2 worm cellular contexts compared by ENCODE assay signal in the genomic region with DNA sequence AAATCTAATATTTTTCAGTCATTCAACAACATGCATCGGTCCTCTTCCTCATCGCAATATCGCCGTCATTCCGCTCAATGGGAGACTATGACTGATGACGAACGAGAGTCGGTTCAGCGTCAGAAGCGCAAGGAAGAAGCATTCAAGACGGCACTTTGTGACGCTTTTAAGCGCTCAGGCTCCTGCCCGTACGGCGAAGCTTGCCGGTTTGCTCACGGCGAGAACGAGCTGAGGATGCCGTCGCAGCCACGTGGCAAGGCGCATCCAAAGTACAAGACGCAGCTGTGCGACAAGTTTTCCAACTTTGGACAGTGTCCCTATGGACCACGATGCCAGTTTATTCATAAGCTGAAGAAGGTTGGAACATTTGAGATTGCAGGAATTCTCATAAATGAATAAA.
TF ChIP-seq lines count a peak whose summit lies in the region.

No protein-coding gene starts in this region.

TF ChIP-seq in whole organism, L4 larva, 104 proteins besides CTCF, POLR2A, EP300 and RAD21:
- TF ChIP-seq egl-43 (GFP tag; IDR thresholded peaks at IDR 0.05; lab: Robert Waterston, UW), result 0 out of 2 replicates have a peak, but pooled peaks have one; percentile 35
- TF ChIP-seq set-16 (GFP tag; IDR thresholded peaks at IDR 0.05; lab: Robert Waterston, UW), result peak; percentile 55
- no peak for TF ChIP-seq lin-15B (tag; optimal IDR thresholded peaks at IDR 0.05; lab: Kevin White, UChicago)
- TF ChIP-seq hlh-30 (tag; optimal IDR thresholded peaks at IDR 0.05; lab: Kevin White, UChicago; ENCODE audit: insufficient read depth), result no peak

TF ChIP-seq in whole organism, young adult, 124 proteins besides CTCF, POLR2A, EP300 and RAD21:
- TF ChIP-seq lin-26 (GFP tag; IDR thresholded peaks at IDR 0.05; lab: Robert Waterston, UW) (0 out of 2 replicates have a peak, but pooled peaks have one; percentile 9), ztf-18 (tag; optimal IDR thresholded peaks at IDR 0.05; lab: Kevin White, UChicago) (no peak), fkh-3 (tag; optimal IDR thresholded peaks at IDR 0.05; lab: Kevin White, UChicago) (no peak), hmg-1.2 (GFP tag; IDR thresholded peaks at IDR 0.05; lab: Robert Waterston, UW) (0 out of 2 replicates have a peak, but pooled peaks have one; percentile 3), zfh-2 (GFP tag; conservative IDR thresholded peaks at IDR 0.05; lab: Robert Waterston, UW) (peak; percentile 55; the same call in 1 of the 2 replicates), hsf-1 (GFP tag; IDR thresholded peaks at IDR 0.05; lab: Robert Waterston, UW) (0 out of 2 replicates have a peak, but pooled peaks have one; percentile 24)
TF ChIP-seq in whole organism, young adult: peak in this region for 4.
